Worm (Caenorhabditis elegans): ENCODE measurements around the gene ccep-97.

- TF ChIP-seq lir-1 (GFP tag; conservative IDR thresholded peaks at IDR 0.05) = no peak
- no peak for TF ChIP-seq chd-7 (tag; optimal IDR thresholded peaks at IDR 0.05)
Observed at ce11 chrV:4860525-4860924, 42.1 kb upstream of the ccep-97 start.

All from whole organism, young adult.